Worm (Caenorhabditis elegans): Measurements from ENCODE around the gene R02F11.11.

R02F11.11 gene

DNA sequence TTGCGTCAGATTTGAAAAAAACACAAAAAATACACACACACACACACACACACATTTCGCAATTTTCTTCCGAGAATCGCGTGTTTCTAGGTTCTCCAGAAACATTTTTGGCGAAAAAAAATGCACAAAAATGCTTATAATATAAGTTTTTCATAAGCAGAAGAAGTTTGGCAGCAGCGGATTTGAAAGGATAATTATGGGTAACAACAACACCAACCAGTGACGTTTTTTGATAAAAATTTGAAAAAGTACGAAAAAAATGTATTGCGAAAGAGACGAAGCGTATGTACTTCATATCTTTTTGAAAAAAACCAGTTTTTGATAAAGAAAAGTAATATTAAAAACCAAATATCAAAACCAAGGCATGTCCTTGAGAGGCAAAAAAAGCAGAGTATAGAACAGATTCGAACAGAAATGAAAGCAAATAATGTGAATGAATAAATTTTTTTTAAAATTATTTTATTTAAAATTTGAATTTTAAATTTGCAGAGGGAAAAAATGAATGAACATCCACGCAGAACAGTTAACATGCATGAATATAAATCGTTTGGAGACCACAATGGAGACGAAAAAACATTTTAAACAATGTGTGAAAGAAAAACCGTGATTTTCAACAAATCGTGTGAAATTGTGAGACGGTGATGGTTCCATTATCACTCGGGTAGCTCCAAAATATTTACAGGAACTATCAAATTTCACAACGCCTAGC, 32.2 kb downstream of the R02F11.11 start:
- no peak for TF ChIP-seq ceh-16 (tag; optimal IDR thresholded peaks at IDR 0.05)
- no peak for TF ChIP-seq nhr-6 (tag; optimal IDR thresholded peaks at IDR 0.05)
- peak; percentile 33 for TF ChIP-seq crh-2 (tag; optimal IDR thresholded peaks at IDR 0.05)
- TF ChIP-seq nhr-21 (tag; optimal IDR thresholded peaks at IDR 0.05), result no peak
- TF ChIP-seq nhr-11 (tag; optimal IDR thresholded peaks at IDR 0.05), result no peak
- TF ChIP-seq sma-9 (GFP tag; optimal IDR thresholded peaks at IDR 0.05), result no peak
- no peak for TF ChIP-seq sma-9 (tag; optimal IDR thresholded peaks at IDR 0.05)
- TF ChIP-seq lin-11 (tag; optimal IDR thresholded peaks at IDR 0.05), result no peak
- no peak for TF ChIP-seq R02D3.7 (tag; optimal IDR thresholded peaks at IDR 0.05)
- TF ChIP-seq ztf-4 (tag; optimal IDR thresholded peaks at IDR 0.05), result peak; percentile 95
- no peak for TF ChIP-seq ceh-82 (tag; optimal IDR thresholded peaks at IDR 0.05)
- TF ChIP-seq elt-1 (tag; optimal IDR thresholded peaks at IDR 0.05), result no peak
- peak; percentile 92 for TF ChIP-seq Y55F3AM.14 (GFP tag; optimal IDR thresholded peaks at IDR 0.05)
- no peak for TF ChIP-seq lin-39 (tag; optimal IDR thresholded peaks at IDR 0.05)
- peak; percentile 56 for TF ChIP-seq nhr-129 (tag; optimal IDR thresholded peaks at IDR 0.05)
- peak; percentile 25 for TF ChIP-seq unc-55 (GFP tag; optimal IDR thresholded peaks at IDR 0.05)
- no peak for TF ChIP-seq mab-5 (tag; optimal IDR thresholded peaks at IDR 0.05)
- TF ChIP-seq sma-3 (GFP tag; optimal IDR thresholded peaks at IDR 0.05), result peak; percentile 7
- peak in 1 of 2 experiments; percentile 30 for TF ChIP-seq lsy-2 (tag; optimal IDR thresholded peaks at IDR 0.05)
- TF ChIP-seq unc-39 (tag; optimal IDR thresholded peaks at IDR 0.05), result no peak
- no peak for TF ChIP-seq nhr-12 (tag; optimal IDR thresholded peaks at IDR 0.05)
- no peak for TF ChIP-seq ztf-1 (GFP tag; conservative IDR thresholded peaks at IDR 0.05)
- TF ChIP-seq F13H6.1 (tag; optimal IDR thresholded peaks at IDR 0.05), result no peak
- no peak for TF ChIP-seq peb-1 (tag; optimal IDR thresholded peaks at IDR 0.05)
- no peak for TF ChIP-seq ztf-11 (tag; optimal IDR thresholded peaks at IDR 0.05)
- no peak for TF ChIP-seq snpc-4 (tag; optimal IDR thresholded peaks at IDR 0.05)
- no peak for TF ChIP-seq mbf-1 (tag; optimal IDR thresholded peaks at IDR 0.05)
- TF ChIP-seq blmp-1 (tag; optimal IDR thresholded peaks at IDR 0.05; ENCODE audit: insufficient read depth), result no peak
- TF ChIP-seq mdl-1 (tag; optimal IDR thresholded peaks at IDR 0.05), result no peak
- TF ChIP-seq alr-1 (tag; optimal IDR thresholded peaks at IDR 0.05), result no peak
- TF ChIP-seq nhr-23 (tag; optimal IDR thresholded peaks at IDR 0.05), result no peak
- TF ChIP-seq nhr-25 (tag; optimal IDR thresholded peaks at IDR 0.05), result peak; percentile 51
- TF ChIP-seq skn-1 (tag; optimal IDR thresholded peaks at IDR 0.05), result no peak
- TF ChIP-seq nhr-10 (tag; optimal IDR thresholded peaks at IDR 0.05), result no peak
- peak; percentile 47 for TF ChIP-seq C34F6.9 (tag; optimal IDR thresholded peaks at IDR 0.05)
- TF ChIP-seq unc-62 (GFP tag; optimal IDR thresholded peaks at IDR 0.05), result no peak
- no peak for TF ChIP-seq aly-2 (tag; optimal IDR thresholded peaks at IDR 0.05)
- TF ChIP-seq elt-3 (tag; optimal IDR thresholded peaks at IDR 0.05), result no peak
- TF ChIP-seq nhr-237 (tag; optimal IDR thresholded peaks at IDR 0.05), result no peak
- peak; percentile 64 for TF ChIP-seq lin-13 (GFP tag; optimal IDR thresholded peaks at IDR 0.05)
- TF ChIP-seq nhr-77 (tag; optimal IDR thresholded peaks at IDR 0.05), result no peak
- no peak for TF ChIP-seq sem-4 (tag; optimal IDR thresholded peaks at IDR 0.05)
- no peak for TF ChIP-seq dmd-4 (tag; optimal IDR thresholded peaks at IDR 0.05)
- TF ChIP-seq egl-27 (tag; optimal IDR thresholded peaks at IDR 0.05), result no peak
- TF ChIP-seq zag-1 (tag; optimal IDR thresholded peaks at IDR 0.05), result no peak
- peak; percentile 54 for TF ChIP-seq ama-1 (optimal IDR thresholded peaks at IDR 0.05)
- peak; percentile 29 for TF ChIP-seq gmeb-1 (tag; optimal IDR thresholded peaks at IDR 0.05)
- TF ChIP-seq fos-1 (tag; optimal IDR thresholded peaks at IDR 0.05), result no peak
- no peak for TF ChIP-seq ZK546.5 (tag; optimal IDR thresholded peaks at IDR 0.05)
